Worm (Caenorhabditis elegans): ENCODE data around the gene mrck-1.

- no peak for TF ChIP-seq C06A6.2 (GFP tag; conservative IDR thresholded peaks at IDR 0.05)
- TF ChIP-seq unc-62 (GFP tag; optimal IDR thresholded peaks at IDR 0.05), result no peak
- TF ChIP-seq K11D2.4 (GFP tag; IDR thresholded peaks at IDR 0.05), result no peak
- TF ChIP-seq mes-4 (tag; optimal IDR thresholded peaks at IDR 0.05), result no peak
Measured at ce11 chrV:6230629-6231229, 36.4 kb downstream of the mrck-1 start.
